Fruit fly (Drosophila melanogaster) whole organism, embryonic: ENCODE data around the gene CG14342.

Experiments used
- Ada2b ChIP-seq: fragments of 200-800 bp; sonication (Bioruptor generic); IDR thresholded peaks from 2 replicates; pipeline ENCODE4 v1.3.6; 2022; ENCODE audit warnings: missing biosample characterization, missing genetic modification characterization
- Antp ChIP-seq: fragments of 200-800 bp; sonication (Bioruptor generic); optimal IDR thresholded peaks from 3 replicates; lab custom pipeline; 2016; ENCODE audit warnings: missing biosample characterization, missing genetic modification characterization
- CG10274 ChIP-seq: fragments of 200-800 bp; sonication (Bioruptor generic); optimal IDR thresholded peaks from 3 replicates; lab custom pipeline; 2017; ENCODE audit warnings: missing biosample characterization, mild to moderate bottlenecking, missing genetic modification characterization
- CG10462 ChIP-seq: fragments of 200-800 bp; sonication (Bioruptor generic); optimal IDR thresholded peaks from 2 replicates; lab custom pipeline; 2016; ENCODE audit warnings: missing biosample characterization, missing genetic modification characterization
- CG11085 ChIP-seq: fragments of 200-800 bp; sonication (Bioruptor generic); IDR thresholded peaks from 2 replicates; pipeline ENCODE4 v1.3.6; 2022; ENCODE audit warnings: missing biosample characterization, missing genetic modification characterization
- CG11093 ChIP-seq: fragments of 200-800 bp; sonication (Bioruptor generic); IDR thresholded peaks from 3 replicates; pipeline ENCODE4 v1.3.6; 2022; ENCODE audit warnings: missing biosample characterization, missing genetic modification characterization
- CG15011 ChIP-seq: fragments of 200-800 bp; sonication (Bioruptor generic); optimal IDR thresholded peaks from 3 replicates; lab custom pipeline; 2018; ENCODE audit warnings: missing biosample characterization, mild to moderate bottlenecking, missing genetic modification characterization
- CG15514 ChIP-seq: fragments of 200-800 bp; sonication (Bioruptor generic); optimal IDR thresholded peaks from 3 replicates; lab custom pipeline; 2017; ENCODE audit warnings: missing biosample characterization, missing genetic modification characterization, mild to moderate bottlenecking, moderate library complexity, missing genetic modification reagents
- CG1602 ChIP-seq: fragments of 200-800 bp; sonication (Bioruptor generic); optimal IDR thresholded peaks from 3 replicates; lab custom pipeline; 2016; ENCODE audit warnings: missing biosample characterization, missing genetic modification characterization
- CG16815 ChIP-seq: fragments of 200-800 bp; sonication (Bioruptor generic); optimal IDR thresholded peaks from 3 replicates; lab custom pipeline; 2017; ENCODE audit warnings: missing biosample characterization, mild to moderate bottlenecking, missing genetic modification characterization
- CG2202 ChIP-seq: fragments of 200-800 bp; sonication (Bioruptor generic); optimal IDR thresholded peaks from 2 replicates; lab custom pipeline; 2018; ENCODE audit warnings: missing biosample characterization, mild to moderate bottlenecking, missing genetic modification characterization
- CG2712 ChIP-seq: fragments of 200-800 bp; optimal IDR thresholded peaks from 3 replicates; lab custom pipeline; 2019; ENCODE audit warnings: missing biosample characterization, mild to moderate bottlenecking, missing genetic modification characterization, moderate library complexity
- CG3281 ChIP-seq: fragments of 200-800 bp; sonication (Bioruptor generic); optimal IDR thresholded peaks from 3 replicates; lab custom pipeline; 2017; ENCODE audit warnings: missing biosample characterization, mild to moderate bottlenecking, missing genetic modification characterization
- CG4424 ChIP-seq: fragments of 200-800 bp; sonication (Bioruptor generic); optimal IDR thresholded peaks from 3 replicates; lab custom pipeline; 2016; ENCODE audit warnings: missing biosample characterization, missing genetic modification characterization
- CG6272 ChIP-seq: fragments of 200-800 bp; sonication (Bioruptor generic); IDR thresholded peaks from 2 replicates; pipeline ENCODE4 v1.3.6; 2022; ENCODE audit warnings: missing biosample characterization, missing genetic modification characterization
- CG6854 ChIP-seq: fragments of 200-800 bp; sonication (Bioruptor generic); optimal IDR thresholded peaks from 3 replicates; lab custom pipeline; 2017; ENCODE audit warnings: missing biosample characterization, mild to moderate bottlenecking, missing genetic modification characterization
- CG7357 ChIP-seq: fragments of 200-800 bp; sonication (Bioruptor generic); IDR thresholded peaks from 3 replicates; pipeline ENCODE4 v1.3.6; 2022; ENCODE audit warnings: missing biosample characterization, missing genetic modification characterization
- CG8089 ChIP-seq: fragments of 200-800 bp; sonication (Bioruptor generic); optimal IDR thresholded peaks from 3 replicates; lab custom pipeline; 2016; ENCODE audit warnings: missing biosample characterization, missing genetic modification characterization
- CG8281 ChIP-seq: fragments of 200-800 bp; sonication (Bioruptor generic); optimal IDR thresholded peaks from 2 replicates; lab custom pipeline; 2018; ENCODE audit warnings: missing biosample characterization, mild to moderate bottlenecking, missing genetic modification characterization, moderate library complexity
- CG8924 ChIP-seq: fragments of 200-800 bp; optimal IDR thresholded peaks from 3 replicates; lab custom pipeline; 2019; ENCODE audit warnings: missing biosample characterization, mild to moderate bottlenecking, missing genetic modification characterization, moderate library complexity
- CG8944 ChIP-seq: fragments of 200-800 bp; sonication (Bioruptor generic); optimal IDR thresholded peaks from 3 replicates; lab custom pipeline; 2016; ENCODE audit warnings: missing biosample characterization, missing genetic modification characterization
- CG9215 ChIP-seq: fragments of 200-800 bp; sonication (Bioruptor generic); IDR thresholded peaks from 2 replicates; pipeline ENCODE4 v1.3.6; 2022; ENCODE audit warnings: missing biosample characterization, missing genetic modification characterization
- CG9797 ChIP-seq: fragments of 200-800 bp; sonication (Bioruptor generic); optimal IDR thresholded peaks from 3 replicates; lab custom pipeline; 2018; ENCODE audit warnings: missing biosample characterization, mild to moderate bottlenecking, missing genetic modification characterization
- CG9817 ChIP-seq: fragments of 200-800 bp; sonication (Bioruptor generic); optimal IDR thresholded peaks from 2 replicates; lab custom pipeline; 2018; ENCODE audit warnings: missing biosample characterization, mild to moderate bottlenecking, missing genetic modification characterization, moderate library complexity
- CG9932 ChIP-seq: fragments of 200-800 bp; sonication (Bioruptor generic); IDR thresholded peaks from 2 replicates; pipeline ENCODE4 v1.3.6; 2022; ENCODE audit warnings: missing biosample characterization, missing genetic modification characterization
- CHES-1-like ChIP-seq: fragments of 200-800 bp; sonication (Bioruptor generic); optimal IDR thresholded peaks from 2 replicates; lab custom pipeline; 2016; ENCODE audit warnings: missing biosample characterization, missing genetic modification characterization
- CTCF ChIP-seq: fragments of 200-800 bp; sonication (Bioruptor generic); optimal IDR thresholded peaks from 2 replicates; lab custom pipeline; 2017; ENCODE audit warnings: missing biosample characterization, mild to moderate bottlenecking, missing genetic modification characterization, moderate library complexity
- Doc3 ChIP-seq: fragments of 200-800 bp; sonication (Bioruptor generic); IDR thresholded peaks from 3 replicates; pipeline ENCODE4 v1.3.6; 2022; ENCODE audit warnings: missing biosample characterization, missing genetic modification characterization; ENCODE audit not compliant: partially characterized antibody
- Ets65A ChIP-seq: fragments of 200-800 bp; sonication (Bioruptor generic); peaks from one replicate; lab custom pipeline; 2016; ENCODE audit warnings: missing biosample characterization, missing genetic modification characterization
- GATAe ChIP-seq: fragments of 200-800 bp; sonication (Bioruptor generic); conservative IDR thresholded peaks from 2 replicates; pipeline ENCODE4 v1.3.6; 2022; ENCODE audit warnings: missing biosample characterization, missing genetic modification characterization
- Gsc ChIP-seq: fragments of 200-800 bp; sonication (Bioruptor generic); IDR thresholded peaks from 2 replicates; pipeline ENCODE4 v1.3.6; 2022; ENCODE audit warnings: missing biosample characterization, missing genetic modification characterization
- HLH4C ChIP-seq: fragments of 200-800 bp; sonication (Bioruptor generic); IDR thresholded peaks from 3 replicates; pipeline ENCODE4 v1.3.6; 2022; ENCODE audit warnings: missing biosample characterization, missing genetic modification characterization; ENCODE audit not compliant: partially characterized antibody
- HmgZ ChIP-seq: fragments of 200-800 bp; sonication (Bioruptor generic); optimal IDR thresholded peaks from 2 replicates; lab custom pipeline; 2018; ENCODE audit warnings: missing biosample characterization, mild to moderate bottlenecking, missing genetic modification characterization
- Hr3 ChIP-seq: fragments of 200-800 bp; sonication (Bioruptor generic); optimal IDR thresholded peaks from 3 replicates; lab custom pipeline; 2016; ENCODE audit warnings: missing biosample characterization, missing genetic modification characterization
- Lhr ChIP-seq: fragments of 200-800 bp; sonication (Bioruptor generic); optimal IDR thresholded peaks from 3 replicates; lab custom pipeline; 2017; ENCODE audit warnings: mild to moderate bottlenecking, missing biosample characterization, missing genetic modification reagents, missing genetic modification characterization
- MTF-1 ChIP-seq: fragments of 200-800 bp; sonication (Bioruptor generic); optimal IDR thresholded peaks from 2 replicates; lab custom pipeline; 2018; ENCODE audit warnings: missing biosample characterization, mild to moderate bottlenecking, missing genetic modification characterization, borderline replicate concordance
- Med ChIP-seq: fragments of 200-800 bp; sonication (Bioruptor generic); peaks from one replicate; lab custom pipeline; 2016; ENCODE audit warnings: missing biosample characterization, missing genetic modification characterization, mild to moderate bottlenecking, inconsistent platforms, moderate library complexity
- Sry-δ ChIP-seq: fragments of 200-800 bp; sonication (Bioruptor generic); optimal IDR thresholded peaks from 2 replicates; lab custom pipeline; 2016; ENCODE audit warnings: missing biosample characterization, missing genetic modification characterization
- ac ChIP-seq: fragments of 200-800 bp; sonication (Bioruptor generic); optimal IDR thresholded peaks from 3 replicates; lab custom pipeline; 2017; ENCODE audit warnings: missing biosample characterization, mild to moderate bottlenecking, missing genetic modification characterization
- ato ChIP-seq: fragments of 200-800 bp; sonication (Bioruptor generic); IDR thresholded peaks from 2 replicates; pipeline ENCODE4 v1.3.6; 2022; ENCODE audit warnings: missing biosample characterization, missing genetic modification characterization; ENCODE audit not compliant: partially characterized antibody
- bbx ChIP-seq: fragments of 200-800 bp; sonication (Bioruptor generic); IDR thresholded peaks from 2 replicates; pipeline ENCODE4 v1.3.6; 2022; ENCODE audit warnings: missing biosample characterization, missing genetic modification characterization; ENCODE audit not compliant: partially characterized antibody
- caup ChIP-seq: fragments of 200-800 bp; sonication (Bioruptor generic); optimal IDR thresholded peaks from 3 replicates; lab custom pipeline; 2017; ENCODE audit warnings: missing biosample characterization, mild to moderate bottlenecking, missing genetic modification characterization, moderate library complexity; ENCODE audit not compliant: severe bottlenecking
- crc ChIP-seq: fragments of 200-800 bp; sonication (Bioruptor generic); optimal IDR thresholded peaks from 2 replicates; lab custom pipeline; 2016; ENCODE audit warnings: missing biosample characterization, missing genetic modification characterization
- da ChIP-seq: fragments of 200-800 bp; sonication (Bioruptor generic); optimal IDR thresholded peaks from 2 replicates; lab custom pipeline; 2016; ENCODE audit warnings: missing biosample characterization, missing genetic modification characterization
- ems ChIP-seq: fragments of 200-800 bp; sonication (Bioruptor generic); optimal IDR thresholded peaks from 3 replicates; lab custom pipeline; 2016; ENCODE audit warnings: missing biosample characterization, missing genetic modification characterization
- gcm ChIP-seq: fragments of 200-800 bp; sonication (Bioruptor generic); optimal IDR thresholded peaks from 2 replicates; lab custom pipeline; 2019; ENCODE audit warnings: missing biosample characterization, mild to moderate bottlenecking, missing genetic modification characterization, moderate library complexity
- jumu ChIP-seq: fragments of 200-800 bp; sonication (Bioruptor generic); optimal IDR thresholded peaks from 3 replicates; lab custom pipeline; 2016; ENCODE audit warnings: missing biosample characterization, missing genetic modification characterization
- shn ChIP-seq: fragments of 200-800 bp; sonication (Bioruptor generic); optimal IDR thresholded peaks from 3 replicates; lab custom pipeline; 2016; ENCODE audit warnings: missing biosample characterization, missing genetic modification characterization
- sob ChIP-seq: fragments of 200-800 bp; sonication (Bioruptor generic); IDR thresholded peaks from 2 replicates; pipeline ENCODE4 v1.3.6; 2022; ENCODE audit warnings: missing biosample characterization, missing genetic modification characterization
- sr ChIP-seq: fragments of 200-800 bp; sonication (Bioruptor generic); IDR thresholded peaks from 3 replicates; pipeline ENCODE4 v1.3.6; 2022; ENCODE audit warnings: missing biosample characterization, missing genetic modification characterization
- ssp ChIP-seq: fragments of 200-800 bp; sonication (Bioruptor generic); IDR thresholded peaks from 2 replicates; pipeline ENCODE4 v1.3.6; 2022; ENCODE audit warnings: missing biosample characterization, missing genetic modification characterization
- tll ChIP-seq, 2 experiments: fragments of 200-800 bp in 1 of 2; fragments of >200 bp in 1 of 2; sonication (Bioruptor generic) in 1 of 2; optimal IDR thresholded peaks; 2 replicates each; lab custom pipeline; 2017 to 2019; ENCODE audit warnings: missing biosample characterization in 2 of 2, missing genetic modification characterization in 2 of 2, mild to moderate bottlenecking in 1 of 2, moderate library complexity in 1 of 2
- yki ChIP-seq: fragments of >200 bp; optimal IDR thresholded peaks from 3 replicates; lab custom pipeline; 2018

The CG14342 gene

DNA sequence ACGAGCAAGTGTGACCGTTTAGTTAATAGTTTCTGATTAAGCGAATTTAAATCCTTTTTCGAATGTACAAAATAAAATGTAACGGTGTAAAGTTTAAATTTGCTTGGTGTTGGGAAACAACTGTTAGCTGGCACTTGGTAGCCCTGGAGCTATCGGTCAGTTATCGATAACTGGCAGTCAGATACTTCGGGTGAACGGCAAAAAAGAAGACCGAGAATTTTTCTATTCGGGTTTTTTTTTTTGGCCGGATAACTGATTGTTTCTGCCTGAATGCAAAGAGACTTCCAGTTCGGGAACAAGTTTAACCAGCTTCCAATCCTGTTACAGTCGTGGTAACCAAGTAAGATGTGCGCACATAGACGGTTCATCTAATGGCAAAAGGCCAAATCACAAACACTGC is 26.5 kb upstream of the CG14342 start, which contains the start of gene CG4896 (continued):
- peak; percentile 82 for TF ChIP-seq Med (GFP tag; lab: Kevin White, UChicago)
- TF ChIP-seq yki (lab: Kevin White, UChicago): no peak
- TF ChIP-seq sob (GFP tag; lab: Robert Waterston, UW): no peak
- no peak for TF ChIP-seq jumu (GFP tag; lab: Kevin White, UChicago)
- TF ChIP-seq CG10462 (GFP tag; lab: Kevin White, UChicago): no peak
- no peak for TF ChIP-seq CTCF (GFP tag; lab: Kevin White, UChicago)
- TF ChIP-seq Doc3: peak; percentile 40; the same call in 1 of the 3 replicates
- TF ChIP-seq Gsc (GFP tag; lab: Robert Waterston, UW): no peak
- TF ChIP-seq Ada2b: no peak
- TF ChIP-seq CG8281: no peak
- no peak for TF ChIP-seq gcm
- TF ChIP-seq CG15011 (GFP tag; lab: Kevin White, UChicago): no peak
- no peak for TF ChIP-seq CG9932
- no peak for TF ChIP-seq CG8089 (GFP tag; lab: Kevin White, UChicago)
- TF ChIP-seq ac (GFP tag; lab: Kevin White, UChicago): no peak
- no peak for TF ChIP-seq MTF-1
- TF ChIP-seq CG11093 (GFP tag; lab: Robert Waterston, UW): no peak
- TF ChIP-seq CG3281: no peak
- TF ChIP-seq CG6272: no peak
- no peak for TF ChIP-seq caup (GFP tag; lab: Kevin White, UChicago)
- TF ChIP-seq CG8924 (tag; lab: Kevin White, UChicago): no peak
- TF ChIP-seq CG6854: no peak
- TF ChIP-seq CG4424 (GFP tag; lab: Kevin White, UChicago): no peak
- TF ChIP-seq crc (GFP tag; lab: Kevin White, UChicago): no peak
- no peak for TF ChIP-seq da
- peak; percentile 37 for TF ChIP-seq HmgZ
- TF ChIP-seq tll (GFP tag; optimal IDR thresholded peaks at IDR 0.05; lab: Kevin White, UChicago): no peak
- TF ChIP-seq CG9797: peak; percentile 14
- TF ChIP-seq CHES-1-like (GFP tag; lab: Kevin White, UChicago): no peak
- TF ChIP-seq HLH4C (GFP tag; lab: Robert Waterston, UW): peak; percentile 66
- no peak for TF ChIP-seq CG16815 (GFP tag; lab: Kevin White, UChicago)
- TF ChIP-seq Ets65A (GFP tag; lab: Kevin White, UChicago): no peak
- no peak for TF ChIP-seq sr (GFP tag; lab: Robert Waterston, UW)
- TF ChIP-seq CG8944 (GFP tag; lab: Kevin White, UChicago): no peak
- TF ChIP-seq CG1602 (GFP tag; lab: Kevin White, UChicago): no peak
- no peak for TF ChIP-seq CG9215
- peak; percentile 10 for TF ChIP-seq shn (GFP tag; lab: Kevin White, UChicago)
- TF ChIP-seq CG10274: no peak
- TF ChIP-seq ssp (GFP tag; lab: Robert Waterston, UW): no peak
- TF ChIP-seq Sry-δ (GFP tag; lab: Kevin White, UChicago): peak; percentile 74
- no peak for TF ChIP-seq CG9817 (tag; lab: Kevin White, UChicago)
- no peak for TF ChIP-seq CG2202 (tag; lab: Kevin White, UChicago)
- TF ChIP-seq CG11085 (GFP tag; lab: Robert Waterston, UW): no peak
- no peak for TF ChIP-seq Lhr (GFP tag; lab: Kevin White, UChicago)
- TF ChIP-seq bbx (GFP tag; lab: Robert Waterston, UW): peak; percentile 82
- TF ChIP-seq CG15514 (GFP tag; lab: Kevin White, UChicago): peak; percentile 61
- TF ChIP-seq ems (GFP tag; lab: Kevin White, UChicago): peak; percentile 28
- no peak for TF ChIP-seq Antp (GFP tag; lab: Kevin White, UChicago)
- TF ChIP-seq CG7357 (GFP tag; lab: Robert Waterston, UW): no peak
- no peak for TF ChIP-seq CG2712
- peak; percentile 66 for TF ChIP-seq ato (GFP tag; lab: Robert Waterston, UW)
- TF ChIP-seq GATAe (GFP tag; lab: Robert Waterston, UW): no peak
- TF ChIP-seq Hr3: no peak
